Worm (Caenorhabditis elegans) whole organism, late embryonic: ENCODE results near the gene nhr-27.
A peak's percentile ranks its signal among the peaks of the same experiment; 100 is the strongest.

Experiments
- K09A11.1 ChIP-seq: sonication (generic microtip); optimal IDR thresholded peaks from 2 replicates; lab custom pipeline; 2017; ENCODE audit warnings: antibody characterized with exemption, mild to moderate bottlenecking, missing genetic modification characterization, missing compliant biosample characterization; ENCODE audit not compliant: insufficient read depth
- ahr-1 ChIP-seq: sonication (generic microtip); optimal IDR thresholded peaks from 2 replicates; lab custom pipeline; 2016; ENCODE audit warnings: missing genetic modification characterization, missing compliant biosample characterization
- ceh-9 ChIP-seq: sonication (generic microtip); optimal IDR thresholded peaks from 2 replicates; lab custom pipeline; 2016; ENCODE audit warnings: mild to moderate bottlenecking, missing genetic modification characterization, inconsistent platforms, missing compliant biosample characterization
- ets-4 ChIP-seq: sonication (generic microtip); optimal IDR thresholded peaks from 2 replicates; lab custom pipeline; 2016; ENCODE audit warnings: missing genetic modification characterization, missing compliant biosample characterization
- hlh-13 ChIP-seq: fragments of 200-800 bp; sonication (Bioruptor generic); optimal IDR thresholded peaks from 2 replicates; lab custom pipeline; 2018; ENCODE audit warnings: mild to moderate bottlenecking, missing genetic modification characterization, missing compliant biosample characterization
- nhr-11 ChIP-seq: fragments of 150-350 bp; optimal IDR thresholded peaks from 2 replicates; lab custom pipeline; 2014; ENCODE audit warnings: missing biosample characterization, missing genetic modification characterization
- pros-1 ChIP-seq: fragments of 150-350 bp; optimal IDR thresholded peaks from 2 replicates; lab custom pipeline; 2014; ENCODE audit warnings: missing biosample characterization, missing genetic modification reagents, missing genetic modification characterization
- ref-2 ChIP-seq: sonication (generic microtip); optimal IDR thresholded peaks from 2 replicates; lab custom pipeline; 2016; ENCODE audit warnings: missing genetic modification characterization, missing compliant biosample characterization
- tbx-2 ChIP-seq: sonication (generic microtip); optimal IDR thresholded peaks from 2 replicates; lab custom pipeline; 2016; ENCODE audit warnings: missing genetic modification characterization, missing compliant biosample characterization
- ttx-3 ChIP-seq: sonication (generic microtip); optimal IDR thresholded peaks from 2 replicates; lab custom pipeline; 2016; ENCODE audit warnings: missing genetic modification reagents, missing genetic modification characterization, missing compliant biosample characterization
- unc-3 ChIP-seq, 2 experiments: fragments of 200-800 bp in 1 of 2; sonication (Bioruptor generic) in 1 of 2; sonication (generic microtip) in 1 of 2; conservative IDR thresholded peaks in 1 of 2; optimal IDR thresholded peaks in 1 of 2; 2 replicates each; pipeline versions ENCODE4 v1.3.6 to Lab custom; 2016 to 2022; ENCODE audit warnings: missing compliant biosample characterization in 2 of 2, missing genetic modification characterization in 2 of 2, missing genetic modification reagents in 1 of 2

- TF ChIP-seq hlh-13 (GFP tag; lab: Kevin White, UChicago) (no peak), ahr-1 (tag; lab: Kevin White, UChicago) (no peak), ceh-9 (tag; lab: Kevin White, UChicago) (no peak), pros-1 (tag; lab: Kevin White, UChicago) (no peak), ttx-3 (tag; lab: Kevin White, UChicago) (no peak), K09A11.1 (no peak), nhr-11 (no peak), tbx-2 (peak; percentile 25), unc-3 (GFP tag; conservative IDR thresholded peaks at IDR 0.05; lab: Robert Waterston, UW) (no peak), unc-3 (tag; optimal IDR thresholded peaks at IDR 0.05; lab: Kevin White, UChicago) (no peak), ref-2 (tag; lab: Kevin White, UChicago) (no peak), ets-4 (tag; lab: Kevin White, UChicago) (no peak)
Observed at ce11 chrX:12853079-12853478, 45.0 kb upstream of the nhr-27 start.
